Worm (Caenorhabditis elegans) whole organism, L4 larva: ENCODE measurements around the gene K02E2.8.

ENCODE experiments used
- F26F4.8 ChIP-seq: fragments of 200-800 bp; sonication (Bioruptor generic); conservative IDR thresholded peaks from 2 replicates; pipeline ENCODE4 v1.3.6; 2022; ENCODE audit warnings: missing genetic modification characterization, missing compliant biosample characterization
- F37D6.2 ChIP-seq: sonication (generic microtip); optimal IDR thresholded peaks from 2 replicates; lab custom pipeline; 2016; ENCODE audit warnings: mild to moderate bottlenecking, missing genetic modification characterization, missing compliant biosample characterization
- R02D3.7 ChIP-seq: fragments of 150-350 bp; sonication (generic microtip); optimal IDR thresholded peaks from 3 replicates; lab custom pipeline; 2014; ENCODE audit warnings: missing biosample characterization, missing genetic modification characterization
- T20F7.1 ChIP-seq: fragments of 200-800 bp; sonication (Bioruptor generic); optimal IDR thresholded peaks from 2 replicates; lab custom pipeline; 2018; ENCODE audit warnings: mild to moderate bottlenecking, missing genetic modification characterization, missing compliant biosample characterization
- Y75B8A.6 ChIP-seq: fragments of 200-800 bp; sonication (Bioruptor generic); IDR thresholded peaks from 2 replicates; pipeline ENCODE4 v1.3.6; 2022; ENCODE audit warnings: missing genetic modification reagents, missing genetic modification characterization, missing compliant biosample characterization
- ama-1 ChIP-seq: fragments of 150-350 bp; optimal IDR thresholded peaks from 2 replicates; lab custom pipeline; 2014; ENCODE audit warnings: inconsistent platforms, mixed read lengths
- arid-1 ChIP-seq: fragments of 200-800 bp; sonication (Bioruptor generic); conservative IDR thresholded peaks from 2 replicates; pipeline ENCODE4 v1.3.6; 2022; ENCODE audit warnings: missing genetic modification reagents, missing genetic modification characterization, missing compliant biosample characterization
- ceh-20 ChIP-seq: fragments of 200-800 bp; sonication (Bioruptor generic); IDR thresholded peaks from 2 replicates; pipeline ENCODE4 v1.3.6; 2022; ENCODE audit warnings: missing genetic modification reagents, missing genetic modification characterization, missing compliant biosample characterization
- ceh-32 ChIP-seq: sonication (generic microtip); optimal IDR thresholded peaks from 2 replicates; lab custom pipeline; 2016; ENCODE audit warnings: mild to moderate bottlenecking, missing genetic modification characterization, missing compliant biosample characterization; ENCODE audit not compliant: poor library complexity
- daf-16 ChIP-seq, 3 experiments: sonication (generic microtip); optimal IDR thresholded peaks; 2 replicates each; lab custom pipeline; 2016 to 2017; ENCODE audit warnings: missing genetic modification characterization in 3 of 3, missing genetic modification reagents in 3 of 3, mild to moderate bottlenecking in 2 of 3, missing compliant biosample characterization in 2 of 3, missing biosample characterization in 1 of 3, moderate library complexity in 1 of 3
- daf-19 ChIP-seq: fragments of 200-800 bp; sonication (Bioruptor generic); conservative IDR thresholded peaks from 2 replicates; pipeline ENCODE4 v1.3.6; 2022; ENCODE audit warnings: missing genetic modification characterization, missing compliant biosample characterization
- dmd-6 ChIP-seq: fragments of 200-800 bp; sonication (Bioruptor generic); IDR thresholded peaks from 2 replicates; pipeline ENCODE4 v1.3.6; 2022; ENCODE audit warnings: missing genetic modification reagents, missing genetic modification characterization, missing compliant biosample characterization
- dve-1 ChIP-seq: sonication (generic microtip); optimal IDR thresholded peaks from 2 replicates; lab custom pipeline; 2017; ENCODE audit warnings: antibody characterized with exemption, mild to moderate bottlenecking, missing genetic modification characterization, missing compliant biosample characterization; ENCODE audit not compliant: insufficient read depth
- gei-8 ChIP-seq: fragments of 200-800 bp; sonication (Bioruptor generic); optimal IDR thresholded peaks from 2 replicates; lab custom pipeline; 2018; ENCODE audit warnings: mild to moderate bottlenecking, missing genetic modification characterization, missing compliant biosample characterization
- hlh-11 ChIP-seq: fragments of 200-800 bp; sonication (Bioruptor generic); optimal IDR thresholded peaks from 2 replicates; lab custom pipeline; 2018; ENCODE audit warnings: mild to moderate bottlenecking, missing genetic modification characterization, missing compliant biosample characterization
- hlh-30 ChIP-seq: sonication (generic microtip); optimal IDR thresholded peaks from 2 replicates; lab custom pipeline; 2017; ENCODE audit warnings: antibody characterized with exemption, mild to moderate bottlenecking, missing genetic modification characterization, missing compliant biosample characterization; ENCODE audit not compliant: insufficient read depth
- hmg-1.1 ChIP-seq: fragments of 200-800 bp; sonication (Bioruptor generic); IDR thresholded peaks from 2 replicates; pipeline ENCODE4 v1.3.6; 2022; ENCODE audit warnings: missing genetic modification reagents, missing genetic modification characterization, missing compliant biosample characterization
- lim-7 ChIP-seq: fragments of 200-800 bp; sonication (Bioruptor generic); IDR thresholded peaks from 2 replicates; pipeline ENCODE4 v1.3.6; 2022; ENCODE audit warnings: missing genetic modification characterization, missing compliant biosample characterization
- lin-1 ChIP-seq: fragments of 200-800 bp; sonication (Bioruptor generic); IDR thresholded peaks from 2 replicates; pipeline ENCODE4 v1.3.6; 2022; ENCODE audit warnings: missing genetic modification reagents, missing genetic modification characterization, missing compliant biosample characterization
- lin-13 ChIP-seq: fragments of 150-350 bp; optimal IDR thresholded peaks from 2 replicates; lab custom pipeline; 2014; ENCODE audit warnings: missing biosample characterization, missing genetic modification reagents, missing genetic modification characterization
- madf-9 ChIP-seq: fragments of 200-800 bp; sonication (Bioruptor generic); conservative IDR thresholded peaks from 2 replicates; pipeline ENCODE4 v1.3.6; 2022; ENCODE audit warnings: missing genetic modification reagents, missing genetic modification characterization, missing compliant biosample characterization
- mdl-1 ChIP-seq, 2 experiments: fragments of 150-350 bp in 1 of 2; sonication (generic microtip) in 1 of 2; optimal IDR thresholded peaks; 2 replicates each; lab custom pipeline; 2014 to 2017; ENCODE audit warnings: missing biosample characterization in 2 of 2, missing genetic modification characterization in 2 of 2
- mep-1 ChIP-seq: fragments of 150-350 bp; sonication (generic microtip); optimal IDR thresholded peaks from 3 replicates; lab custom pipeline; 2014; ENCODE audit warnings: missing biosample characterization, missing genetic modification characterization
- nhr-10 ChIP-seq: fragments of 150-350 bp; optimal IDR thresholded peaks from 2 replicates; lab custom pipeline; 2014; ENCODE audit warnings: missing biosample characterization, missing genetic modification characterization
- nhr-102 ChIP-seq: sonication (generic microtip); optimal IDR thresholded peaks from 2 replicates; lab custom pipeline; 2016; ENCODE audit warnings: mild to moderate bottlenecking, missing genetic modification characterization, moderate library complexity, missing compliant biosample characterization
- nhr-28 ChIP-seq: fragments of 150-350 bp; optimal IDR thresholded peaks from 2 replicates; lab custom pipeline; 2014; ENCODE audit warnings: missing biosample characterization, missing genetic modification characterization
- nhr-41 ChIP-seq: fragments of 200-800 bp; sonication (Bioruptor generic); IDR thresholded peaks from 2 replicates; pipeline ENCODE4 v1.3.6; 2022; ENCODE audit warnings: missing genetic modification reagents, missing genetic modification characterization, missing compliant biosample characterization
- nhr-48 ChIP-seq: sonication (generic microtip); optimal IDR thresholded peaks from 2 replicates; lab custom pipeline; 2016; ENCODE audit warnings: mild to moderate bottlenecking, missing genetic modification characterization, missing compliant biosample characterization
- nhr-6 ChIP-seq: fragments of 150-350 bp; optimal IDR thresholded peaks from 2 replicates; lab custom pipeline; 2014; ENCODE audit warnings: missing biosample characterization, missing genetic modification characterization
- nhr-77 ChIP-seq: fragments of 150-350 bp; optimal IDR thresholded peaks from 2 replicates; lab custom pipeline; 2014; ENCODE audit warnings: missing biosample characterization, missing genetic modification characterization
- pha-4 ChIP-seq, 2 experiments: fragments of 150-350 bp in 1 of 2; fragments of 200-800 bp in 1 of 2; sonication (Bioruptor generic) in 1 of 2; IDR thresholded peaks in 1 of 2; optimal IDR thresholded peaks in 1 of 2; 2 replicates each; pipeline versions ENCODE4 v1.3.6 to Lab custom; 2014 to 2022; ENCODE audit warnings: missing genetic modification characterization in 2 of 2, missing genetic modification reagents in 2 of 2, missing biosample characterization in 1 of 2, missing compliant biosample characterization in 1 of 2
- php-3 ChIP-seq: fragments of 200-800 bp; sonication (Bioruptor generic); IDR thresholded peaks from 2 replicates; pipeline ENCODE4 v1.3.6; 2022; ENCODE audit warnings: missing genetic modification reagents, missing genetic modification characterization, missing compliant biosample characterization
- pqm-1 ChIP-seq: sonication (generic microtip); optimal IDR thresholded peaks from 2 replicates; lab custom pipeline; 2017; ENCODE audit warnings: missing biosample characterization, missing genetic modification characterization
- saeg-2 ChIP-seq: fragments of 200-800 bp; sonication (Bioruptor generic); IDR thresholded peaks from 2 replicates; pipeline ENCODE4 v1.3.6; 2022; ENCODE audit warnings: missing genetic modification reagents, missing genetic modification characterization, missing compliant biosample characterization
- sdz-12 ChIP-seq: fragments of 200-800 bp; sonication (Bioruptor generic); optimal IDR thresholded peaks from 2 replicates; lab custom pipeline; 2018; ENCODE audit warnings: mild to moderate bottlenecking, missing genetic modification characterization, missing compliant biosample characterization
- skn-1 ChIP-seq: fragments of 150-350 bp; optimal IDR thresholded peaks from 2 replicates; lab custom pipeline; 2014; ENCODE audit warnings: missing biosample characterization, missing genetic modification characterization
- snpc-1.2 ChIP-seq: fragments of 200-800 bp; sonication (Bioruptor generic); IDR thresholded peaks from 2 replicates; pipeline ENCODE4 v1.3.6; 2022; ENCODE audit warnings: missing genetic modification reagents, missing genetic modification characterization, missing compliant biosample characterization
- tra-1 ChIP-seq: fragments of 200-800 bp; sonication (Bioruptor generic); IDR thresholded peaks from 2 replicates; pipeline ENCODE4 v1.3.6; 2022; ENCODE audit warnings: missing genetic modification reagents, missing genetic modification characterization, missing compliant biosample characterization
- unc-130 ChIP-seq: sonication (generic microtip); optimal IDR thresholded peaks from 2 replicates; lab custom pipeline; 2016; ENCODE audit warnings: missing genetic modification reagents, missing genetic modification characterization, missing compliant biosample characterization
- unc-62 ChIP-seq, 3 experiments: fragments of 150-350 bp in 1 of 3; sonication (generic microtip); optimal IDR thresholded peaks in 2 of 3; peaks in 1 of 3; 1 replicate in 1 of 3; 2 replicates in 2 of 3; lab custom pipeline; 2014 to 2017; ENCODE audit warnings: missing biosample characterization in 3 of 3, missing genetic modification characterization in 3 of 3, missing genetic modification reagents in 3 of 3, missing genotype in 1 of 3
- vab-7 ChIP-seq: fragments of 200-800 bp; sonication (Bioruptor generic); IDR thresholded peaks from 2 replicates; pipeline ENCODE4 v1.3.6; 2022; ENCODE audit warnings: missing genetic modification reagents, missing genetic modification characterization, missing compliant biosample characterization
- zfp-2 ChIP-seq: sonication (generic microtip); optimal IDR thresholded peaks from 2 replicates; lab custom pipeline; 2016; ENCODE audit warnings: mild to moderate bottlenecking, missing genetic modification characterization, missing compliant biosample characterization
- ztf-11 ChIP-seq: fragments of 150-350 bp; optimal IDR thresholded peaks from 2 replicates; lab custom pipeline; 2014; ENCODE audit warnings: missing biosample characterization, missing genetic modification characterization

Gene K02E2.8

ce11 chrV:20412225-20412624 is 45.5 kb upstream of the K02E2.8 start:
- TF ChIP-seq nhr-48 (tag; lab: Kevin White, UChicago) (peak; percentile 51), ceh-20 (GFP tag; lab: Robert Waterston, UW) (0 out of 2 replicates have a peak, but pooled peaks have one; percentile 42), nhr-77 (tag; lab: Kevin White, UChicago) (peak; percentile 30), zfp-2 (tag; lab: Kevin White, UChicago) (no peak), dmd-6 (GFP tag; lab: Robert Waterston, UW) (peak; percentile 94), lim-7 (no peak), nhr-102 (peak; percentile 23), ama-1 (lab: Kevin White, UChicago) (no peak), pha-4 (GFP tag; IDR thresholded peaks at IDR 0.05; lab: Robert Waterston, UW) (peak; percentile 29; the same call in 1 of the 2 replicates), pha-4 (tag; optimal IDR thresholded peaks at IDR 0.05; lab: Kevin White, UChicago) (no peak), dve-1 (tag; lab: Kevin White, UChicago) (peak; percentile 79), tra-1 (GFP tag; lab: Robert Waterston, UW) (0 out of 2 replicates have a peak, but pooled peaks have one; percentile 67), Y75B8A.6 (GFP tag; lab: Robert Waterston, UW) (0 out of 2 replicates have a peak, but pooled peaks have one; percentile 19), php-3 (GFP tag; lab: Robert Waterston, UW) (0 out of 2 replicates have a peak, but pooled peaks have one; percentile 5), T20F7.1 (GFP tag; lab: Kevin White, UChicago) (peak; percentile 29), saeg-2 (GFP tag; lab: Robert Waterston, UW) (no peak), mep-1 (tag; lab: Kevin White, UChicago) (peak; percentile 5), nhr-28 (tag; lab: Kevin White, UChicago) (peak; percentile 76), nhr-6 (tag; lab: Kevin White, UChicago) (peak; percentile 8), lin-1 (GFP tag; lab: Robert Waterston, UW) (peak; percentile 76), pqm-1 (peak; percentile 31), hlh-11 (peak; percentile 75), nhr-41 (no peak), madf-9 (GFP tag; lab: Robert Waterston, UW) (no peak), sdz-12 (GFP tag; lab: Kevin White, UChicago) (no peak), daf-16 (GFP tag; optimal IDR thresholded peaks at IDR 0.05; lab: Kevin White, UChicago) (no peak), daf-16 (tag; optimal IDR thresholded peaks at IDR 0.05; lab: Kevin White, UChicago) (peak; percentile 83), hlh-30 (tag; lab: Kevin White, UChicago) (peak; percentile 57), daf-19 (GFP tag; lab: Robert Waterston, UW) (no peak), mdl-1 (tag; optimal IDR thresholded peaks at IDR 0.05; lab: Kevin White, UChicago) (peak in 1 of 2 experiments; percentile 0), R02D3.7 (tag; lab: Kevin White, UChicago) (no peak), lin-13 (peak; percentile 12), unc-62 (GFP tag; optimal IDR thresholded peaks at IDR 0.05 in 1 of 2; lab: Kevin White, UChicago) (peak in 1 of 2 experiments; percentile 55), unc-62 (tag; optimal IDR thresholded peaks at IDR 0.05; lab: Kevin White, UChicago) (no peak), hmg-1.1 (GFP tag; lab: Robert Waterston, UW) (0 out of 2 replicates have a peak, but pooled peaks have one; percentile 31)

DNA sequence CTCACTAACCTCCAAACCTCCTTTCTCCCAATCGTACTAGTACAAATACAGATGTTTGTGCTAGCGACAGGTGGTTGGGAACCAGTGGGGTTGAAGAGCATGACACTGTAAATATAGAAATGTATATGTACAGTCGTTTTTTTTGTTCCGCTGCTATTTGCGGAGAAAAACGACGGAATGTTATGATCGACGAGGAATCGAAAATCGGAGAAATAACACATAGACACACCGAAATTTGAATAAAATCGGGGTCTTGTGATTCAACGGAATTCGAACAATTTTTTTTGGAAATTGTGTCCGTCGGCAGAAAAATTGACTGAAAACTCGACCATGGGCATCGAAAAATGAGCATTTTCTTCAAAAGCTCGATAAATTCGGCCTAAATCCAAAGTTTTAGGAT is 44.9 kb upstream of the K02E2.8 start, which contains the start of gene F53H2.3:
TSS of gene F53H2.3 (minus strand) at position 101 of the 400 bp plus-strand sequence.
- TF ChIP-seq ceh-20 (GFP tag; lab: Robert Waterston, UW) = no peak
- TF ChIP-seq lin-13 = no peak
- TF ChIP-seq F26F4.8 = no peak
- TF ChIP-seq F37D6.2 (tag; lab: Kevin White, UChicago) = no peak
- TF ChIP-seq nhr-41 = no peak
- no peak for TF ChIP-seq tra-1 (GFP tag; lab: Robert Waterston, UW)
- TF ChIP-seq nhr-10 (tag; lab: Kevin White, UChicago) = no peak
- TF ChIP-seq mep-1 (tag; lab: Kevin White, UChicago) = no peak
- TF ChIP-seq snpc-1.2 (GFP tag; lab: Robert Waterston, UW) = no peak
- TF ChIP-seq nhr-28 (tag; lab: Kevin White, UChicago) = no peak
- TF ChIP-seq unc-130 (GFP tag; lab: Kevin White, UChicago) = no peak
- no peak for TF ChIP-seq vab-7 (GFP tag; lab: Robert Waterston, UW)
- TF ChIP-seq skn-1 (tag; lab: Kevin White, UChicago) = no peak
- no peak for TF ChIP-seq hmg-1.1 (GFP tag; lab: Robert Waterston, UW)
- no peak for TF ChIP-seq ceh-32
- no peak for TF ChIP-seq arid-1 (GFP tag; lab: Robert Waterston, UW)
- TF ChIP-seq gei-8 = no peak
- TF ChIP-seq ztf-11 (tag; lab: Kevin White, UChicago) = no peak
